Worm (Caenorhabditis elegans) whole organism, L1 larva: Measurements from ENCODE around the gene clec-175.

ENCODE experiments used
- C04F5.9 ChIP-seq: sonication (generic microtip); optimal IDR thresholded peaks from 2 replicates; lab custom pipeline; 2016; ENCODE audit warnings: missing genetic modification characterization, missing compliant biosample characterization
- C34B4.2 ChIP-seq: sonication (generic microtip); optimal IDR thresholded peaks from 2 replicates; lab custom pipeline; 2017; ENCODE audit warnings: mild to moderate bottlenecking, missing genetic modification characterization, missing compliant biosample characterization
- alr-1 ChIP-seq: fragments of 200-800 bp; sonication (Bioruptor generic); optimal IDR thresholded peaks from 2 replicates; lab custom pipeline; 2018; ENCODE audit warnings: borderline replicate concordance, mild to moderate bottlenecking, missing genetic modification characterization, missing compliant biosample characterization
- ama-1 ChIP-seq: fragments of 150-350 bp; optimal IDR thresholded peaks from 2 replicates; lab custom pipeline; 2014
- ceh-63 ChIP-seq: fragments of 200-800 bp; sonication (Bioruptor generic); optimal IDR thresholded peaks from 2 replicates; lab custom pipeline; 2018; ENCODE audit warnings: mild to moderate bottlenecking, missing genetic modification characterization, missing compliant biosample characterization
- ceh-88 ChIP-seq: fragments of 200-800 bp; sonication (Bioruptor generic); IDR thresholded peaks from 2 replicates; pipeline ENCODE4 v1.3.6; 2022; ENCODE audit warnings: missing genetic modification characterization, missing compliant biosample characterization
- ces-1 ChIP-seq: fragments of 150-350 bp; optimal IDR thresholded peaks from 2 replicates; lab custom pipeline; 2014; ENCODE audit warnings: missing biosample characterization, missing genetic modification reagents, missing genetic modification characterization
- efl-1 ChIP-seq, 4 experiments: fragments of 150-350 bp; optimal IDR thresholded peaks in 3 of 4; peaks in 1 of 4; 1 replicate in 1 of 4; 2 replicates in 3 of 4; lab custom pipeline; 2014; ENCODE audit warnings: missing biosample characterization in 2 of 4, missing genetic modification characterization in 2 of 4, missing genetic modification reagents in 2 of 4
- elt-3 ChIP-seq, 6 experiments: fragments of 150-350 bp in 1 of 6; sonication (generic microtip); optimal IDR thresholded peaks; 2 replicates each; lab custom pipeline; 2017 to 2018; ENCODE audit warnings: missing biosample characterization in 6 of 6, missing genetic modification characterization in 6 of 6, inconsistent platforms in 1 of 6
- fkh-10 ChIP-seq: sonication (generic microtip); optimal IDR thresholded peaks from 2 replicates; lab custom pipeline; 2017; ENCODE audit warnings: missing biosample characterization, missing genetic modification reagents, missing genetic modification characterization
- fkh-4 ChIP-seq: sonication (generic microtip); optimal IDR thresholded peaks from 2 replicates; lab custom pipeline; 2016; ENCODE audit warnings: missing compliant biosample characterization, missing genetic modification characterization, borderline replicate concordance
- grh-1 ChIP-seq: fragments of 200-800 bp; sonication (Bioruptor generic); IDR thresholded peaks from 2 replicates; pipeline ENCODE4 v1.3.6; 2022; ENCODE audit warnings: missing genetic modification reagents, missing genetic modification characterization, missing compliant biosample characterization
- hlh-17 ChIP-seq: fragments of 200-800 bp; sonication (Bioruptor generic); optimal IDR thresholded peaks from 2 replicates; lab custom pipeline; 2018; ENCODE audit warnings: missing genetic modification characterization, mild to moderate bottlenecking, missing compliant biosample characterization, moderate library complexity, borderline replicate concordance
- lin-13 ChIP-seq: fragments of 150-350 bp; optimal IDR thresholded peaks from 2 replicates; lab custom pipeline; 2014; ENCODE audit warnings: missing biosample characterization, missing genetic modification reagents, missing genetic modification characterization
- lin-14 ChIP-seq: fragments of 200-800 bp; sonication (Bioruptor generic); optimal IDR thresholded peaks from 2 replicates; lab custom pipeline; 2018; ENCODE audit warnings: mild to moderate bottlenecking, missing genetic modification characterization, moderate library complexity, missing compliant biosample characterization
- lin-35 ChIP-seq, 2 experiments: fragments of 150-350 bp; optimal IDR thresholded peaks; 2 replicates each; lab custom pipeline; 2014; ENCODE audit warnings: missing biosample characterization in 2 of 2, missing genetic modification characterization in 2 of 2, missing genetic modification reagents in 2 of 2
- lsy-2 ChIP-seq, 2 experiments: fragments of 150-350 bp; optimal IDR thresholded peaks; 2 replicates each; lab custom pipeline; 2014; ENCODE audit warnings: missing biosample characterization in 2 of 2, missing genetic modification characterization in 2 of 2
- mdl-1 ChIP-seq, 2 experiments: fragments of 150-350 bp; optimal IDR thresholded peaks; 2 replicates each; lab custom pipeline; 2014 to 2017; ENCODE audit warnings: missing biosample characterization in 2 of 2, missing genetic modification characterization in 2 of 2, inconsistent platforms in 1 of 2
- mep-1 ChIP-seq: fragments of 150-350 bp; optimal IDR thresholded peaks from 2 replicates; lab custom pipeline; 2014; ENCODE audit warnings: missing biosample characterization, missing genetic modification characterization
- nhr-20 ChIP-seq: sonication (generic microtip); optimal IDR thresholded peaks from 2 replicates; lab custom pipeline; 2016; ENCODE audit warnings: mild to moderate bottlenecking, missing genetic modification characterization, missing compliant biosample characterization
- nhr-237 ChIP-seq: fragments of 150-350 bp; optimal IDR thresholded peaks from 2 replicates; lab custom pipeline; 2014; ENCODE audit warnings: missing biosample characterization, missing genetic modification characterization
- nhr-28 ChIP-seq: fragments of 150-350 bp; optimal IDR thresholded peaks from 2 replicates; lab custom pipeline; 2014; ENCODE audit warnings: missing biosample characterization, missing genetic modification characterization
- nhr-85 ChIP-seq: sonication (generic microtip); peaks from one replicate; lab custom pipeline; 2016; ENCODE audit warnings: missing genetic modification characterization, inconsistent platforms, missing compliant biosample characterization
- pag-3 ChIP-seq: sonication (generic microtip); optimal IDR thresholded peaks from 2 replicates; lab custom pipeline; 2017; ENCODE audit warnings: missing genetic modification characterization, mild to moderate bottlenecking, missing compliant biosample characterization, antibody characterized with exemption, borderline replicate concordance; ENCODE audit not compliant: insufficient read depth
- pax-3 ChIP-seq: fragments of 200-800 bp; sonication (Bioruptor generic); optimal IDR thresholded peaks from 2 replicates; lab custom pipeline; 2018; ENCODE audit warnings: mild to moderate bottlenecking, missing genetic modification characterization, moderate library complexity, missing compliant biosample characterization
- rnt-1 ChIP-seq: sonication (generic microtip); optimal IDR thresholded peaks from 2 replicates; lab custom pipeline; 2016; ENCODE audit warnings: mild to moderate bottlenecking, missing genetic modification characterization, moderate library complexity, missing compliant biosample characterization
- skn-1 ChIP-seq: fragments of 150-350 bp; optimal IDR thresholded peaks from 2 replicates; lab custom pipeline; 2014; ENCODE audit warnings: missing biosample characterization, missing genetic modification characterization
- sox-4 ChIP-seq: sonication (generic microtip); optimal IDR thresholded peaks from 2 replicates; lab custom pipeline; 2016; ENCODE audit warnings: missing genetic modification characterization, missing compliant biosample characterization
- sup-37 ChIP-seq: fragments of 200-800 bp; sonication (Bioruptor generic); optimal IDR thresholded peaks from 2 replicates; lab custom pipeline; 2018; ENCODE audit warnings: mild to moderate bottlenecking, missing genetic modification characterization, missing compliant biosample characterization
- swsn-7 ChIP-seq: sonication (generic microtip); optimal IDR thresholded peaks from 2 replicates; lab custom pipeline; 2016; ENCODE audit warnings: missing genetic modification characterization, missing compliant biosample characterization
- tlp-1 ChIP-seq: fragments of 150-350 bp; optimal IDR thresholded peaks from 2 replicates; lab custom pipeline; 2014; ENCODE audit warnings: missing biosample characterization, missing genetic modification characterization
- unc-30 ChIP-seq: sonication (generic microtip); optimal IDR thresholded peaks from 2 replicates; lab custom pipeline; 2017; ENCODE audit warnings: missing biosample characterization, missing genetic modification characterization
- unc-86 ChIP-seq: sonication (generic microtip); optimal IDR thresholded peaks from 2 replicates; lab custom pipeline; 2016; ENCODE audit warnings: missing genetic modification characterization, missing compliant biosample characterization
- unc-98 ChIP-seq: fragments of 200-800 bp; sonication (Bioruptor generic); IDR thresholded peaks from 2 replicates; pipeline ENCODE4 v1.3.6; 2022; ENCODE audit warnings: missing genetic modification characterization, missing compliant biosample characterization
- ztf-11 ChIP-seq, 2 experiments: sonication (generic microtip); optimal IDR thresholded peaks; 2 replicates each; lab custom pipeline; 2016 to 2017; ENCODE audit warnings: missing genetic modification characterization in 2 of 2, missing biosample characterization in 1 of 2, missing compliant biosample characterization in 1 of 2
- ztf-4 ChIP-seq: fragments of 150-350 bp; optimal IDR thresholded peaks from 2 replicates; lab custom pipeline; 2014; ENCODE audit warnings: missing biosample characterization, missing genetic modification characterization

The clec-175 gene

DNA sequence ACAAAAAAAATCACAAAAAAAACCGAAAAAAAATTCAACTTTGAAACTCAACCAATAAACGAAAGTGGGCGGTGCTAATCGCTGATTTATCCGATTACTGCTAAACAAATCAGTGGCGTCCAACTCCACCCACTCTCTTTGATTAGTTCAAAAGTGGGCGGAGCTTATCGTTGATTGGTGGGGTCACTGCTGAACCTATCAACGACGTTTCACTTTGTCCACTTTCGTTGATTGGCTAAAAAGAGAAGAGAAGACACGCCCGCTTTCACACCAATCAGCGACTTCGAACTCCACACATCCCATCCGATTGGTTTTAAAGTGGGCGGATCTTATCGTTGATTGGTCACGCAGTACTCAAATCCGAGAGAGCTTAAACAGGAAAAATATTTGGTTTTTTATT lies 1.8 kb downstream of the clec-175 start:
- no peak for TF ChIP-seq unc-86 (tag; lab: Kevin White, UChicago)
- no peak for TF ChIP-seq ces-1 (GFP tag; lab: Kevin White, UChicago)
- no peak for TF ChIP-seq lsy-2 (tag; optimal IDR thresholded peaks at IDR 0.05; lab: Kevin White, UChicago)
- no peak for TF ChIP-seq mep-1
- TF ChIP-seq ztf-11 (tag; optimal IDR thresholded peaks at IDR 0.05; lab: Kevin White, UChicago), result no peak
- no peak for TF ChIP-seq skn-1
- no peak for TF ChIP-seq ceh-88
- no peak for TF ChIP-seq fkh-4 (tag; lab: Kevin White, UChicago)
- TF ChIP-seq nhr-237 (tag; lab: Kevin White, UChicago), result no peak
- TF ChIP-seq sup-37 (GFP tag; lab: Kevin White, UChicago), result no peak
- TF ChIP-seq lin-13 (GFP tag; lab: Kevin White, UChicago), result no peak
- TF ChIP-seq rnt-1, result no peak

DNA sequence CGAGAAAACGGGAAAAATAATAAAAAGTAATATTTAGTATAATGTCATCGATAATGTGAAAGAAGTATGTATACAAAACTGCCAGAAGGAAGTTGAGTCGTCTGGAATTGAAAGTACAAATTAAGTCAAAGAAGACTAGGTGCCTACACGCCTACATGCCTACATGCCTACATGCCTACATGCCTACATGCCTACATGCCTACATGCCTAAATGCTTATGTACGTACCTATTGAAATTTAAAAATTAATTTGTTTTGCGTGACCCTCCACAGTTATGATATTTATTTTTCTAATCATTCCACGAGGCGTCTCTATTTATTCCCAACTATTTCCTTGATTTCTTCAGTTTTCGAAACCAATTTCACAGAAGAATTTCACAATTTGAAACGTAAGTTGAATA lies 7.8 kb downstream of the clec-175 start, which contains the start of the genes str-185 and R08C7.5:
Gene str-185 (minus strand): TSS at position 101 of the 400 bp plus-strand sequence.
Gene R08C7.5 (plus strand): TSS at position 329 of the 400 bp plus-strand sequence.
- no peak for TF ChIP-seq alr-1 (tag; lab: Kevin White, UChicago)
- TF ChIP-seq fkh-4 (tag; lab: Kevin White, UChicago), result no peak
- TF ChIP-seq elt-3 (tag; optimal IDR thresholded peaks at IDR 0.05; lab: Kevin White, UChicago), result no peak
- TF ChIP-seq ceh-63 (GFP tag; lab: Kevin White, UChicago), result no peak
- TF ChIP-seq efl-1 (optimal IDR thresholded peaks at IDR 0.05; lab: Kevin White, UChicago), result no peak
- no peak for TF ChIP-seq efl-1 (GFP tag; optimal IDR thresholded peaks at IDR 0.05 in 1 of 2; lab: Kevin White, UChicago)
- no peak for TF ChIP-seq nhr-85 (tag; lab: Kevin White, UChicago)
- TF ChIP-seq sox-4, result no peak
- TF ChIP-seq mdl-1 (tag; optimal IDR thresholded peaks at IDR 0.05; lab: Kevin White, UChicago), result no peak
- no peak for TF ChIP-seq unc-86 (tag; lab: Kevin White, UChicago)

DNA sequence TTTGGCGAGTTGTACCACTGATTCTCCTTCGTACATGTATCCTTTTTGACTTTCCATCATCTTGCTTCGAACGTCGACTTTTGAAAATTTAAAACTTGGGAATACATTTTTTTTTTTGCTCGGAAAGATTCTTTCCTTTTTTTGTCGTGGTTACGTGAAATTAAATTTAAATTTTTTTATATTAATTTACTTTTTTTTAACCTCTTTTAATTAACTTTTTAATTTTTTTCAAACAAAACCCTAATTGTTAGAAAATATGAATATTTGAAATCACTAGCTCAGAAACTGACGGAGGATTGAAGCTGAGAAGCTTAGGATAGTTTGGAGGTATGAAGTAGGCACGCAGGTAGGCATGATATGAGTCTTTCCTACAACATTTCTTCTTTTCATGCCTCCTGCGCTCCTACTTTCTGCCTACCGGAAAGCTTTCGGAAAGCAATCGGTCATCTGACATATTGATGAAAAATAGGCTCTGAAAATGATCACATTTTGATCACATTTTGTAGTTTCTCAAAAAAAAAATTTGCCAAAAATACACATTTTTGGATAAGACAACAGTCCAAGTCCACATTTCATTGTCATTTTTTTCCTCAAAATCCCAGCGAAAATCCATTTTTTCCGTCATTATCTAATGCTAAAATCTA lies 12.4 kb downstream of the clec-175 start, which contains the start of the genes R08C7.8 and R08C7.4:
Gene R08C7.8 (minus strand): TSS at position 101 of the 644 bp plus-strand sequence.
Gene R08C7.4 (plus strand): TSS at position 594 of the 644 bp plus-strand sequence.
- no peak for TF ChIP-seq C04F5.9
- TF ChIP-seq pag-3, result no peak
- TF ChIP-seq nhr-28 (tag; lab: Kevin White, UChicago), result no peak
- no peak for TF ChIP-seq unc-98 (GFP tag; lab: Robert Waterston, UW)
- TF ChIP-seq ama-1 (lab: Kevin White, UChicago), result no peak
- TF ChIP-seq pax-3 (tag; lab: Kevin White, UChicago), result no peak
- no peak for TF ChIP-seq grh-1 (GFP tag; lab: Robert Waterston, UW)
- no peak for TF ChIP-seq C34B4.2 (tag; lab: Kevin White, UChicago)

DNA sequence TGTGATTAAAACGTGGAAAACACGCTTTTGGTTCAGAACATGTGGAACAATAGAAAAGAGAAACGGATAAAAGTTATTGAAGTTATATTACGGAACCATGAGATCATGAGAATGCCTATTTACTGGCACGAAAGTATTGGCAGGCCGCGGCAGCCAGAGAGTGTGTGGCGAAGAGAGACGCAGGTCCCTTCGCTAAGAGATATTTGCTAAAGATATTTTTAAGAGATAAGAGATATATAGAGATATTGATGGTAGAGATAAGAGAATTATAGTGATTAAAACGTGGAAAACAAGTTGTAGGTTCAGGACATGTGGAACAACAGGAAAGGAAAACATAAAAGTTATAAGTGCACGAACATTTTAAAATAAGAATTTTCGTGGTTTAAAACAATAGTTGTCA lies 15.7 kb downstream of the clec-175 start:
- no peak for TF ChIP-seq sup-37 (GFP tag; lab: Kevin White, UChicago)
- peak; percentile 7 for TF ChIP-seq nhr-20 (tag; lab: Kevin White, UChicago)
- no peak for TF ChIP-seq ceh-88
- no peak for TF ChIP-seq swsn-7
- TF ChIP-seq nhr-85 (tag; lab: Kevin White, UChicago), result peak; percentile 73
- TF ChIP-seq unc-30 (tag; lab: Kevin White, UChicago), result no peak
- no peak for TF ChIP-seq C04F5.9
- TF ChIP-seq fkh-10 (GFP tag; lab: Kevin White, UChicago), result no peak
- no peak for TF ChIP-seq tlp-1 (tag; lab: Kevin White, UChicago)
- TF ChIP-seq hlh-17 (GFP tag; lab: Kevin White, UChicago), result no peak
- peak in 1 of 6 experiments; percentile 16 for TF ChIP-seq elt-3 (tag; optimal IDR thresholded peaks at IDR 0.05; lab: Kevin White, UChicago)
- no peak for TF ChIP-seq ztf-4
- peak; percentile 69 for TF ChIP-seq lin-14 (GFP tag; lab: Kevin White, UChicago)
- TF ChIP-seq lin-35 (GFP tag; optimal IDR thresholded peaks at IDR 0.05; lab: Kevin White, UChicago), result no peak
- no peak for TF ChIP-seq efl-1 (optimal IDR thresholded peaks at IDR 0.05; lab: Kevin White, UChicago)
- TF ChIP-seq efl-1 (GFP tag; optimal IDR thresholded peaks at IDR 0.05 in 1 of 2; lab: Kevin White, UChicago), result no peak
